Worm (Caenorhabditis elegans) whole organism, early embryonic: ENCODE measurements around the gene igeg-2.

Experiments
- B0310.2 ChIP-seq: sonication (generic microtip); optimal IDR thresholded peaks from 2 replicates; lab custom pipeline; 2016; ENCODE audit warnings: mild to moderate bottlenecking, missing genetic modification characterization, missing compliant biosample characterization
- aly-1 ChIP-seq: sonication (generic microtip); optimal IDR thresholded peaks from 2 replicates; lab custom pipeline; 2016; ENCODE audit warnings: missing genetic modification characterization, missing compliant biosample characterization
- ama-1 ChIP-seq: fragments of 150-350 bp; optimal IDR thresholded peaks from 2 replicates; lab custom pipeline; 2014
- ceh-13 ChIP-seq: fragments of 200-800 bp; sonication (Bioruptor generic); optimal IDR thresholded peaks from 2 replicates; lab custom pipeline; 2018; ENCODE audit warnings: mild to moderate bottlenecking, missing genetic modification characterization, missing compliant biosample characterization
- ceh-36 ChIP-seq: sonication (generic microtip); optimal IDR thresholded peaks from 2 replicates; lab custom pipeline; 2016; ENCODE audit warnings: missing genetic modification characterization, inconsistent platforms, missing compliant biosample characterization
- ets-7 ChIP-seq: sonication (generic microtip); optimal IDR thresholded peaks from 2 replicates; lab custom pipeline; 2016; ENCODE audit warnings: missing genotype, missing genetic modification characterization, missing compliant biosample characterization
- flt-1 ChIP-seq: fragments of 200-800 bp; sonication (Bioruptor generic); IDR thresholded peaks from 2 replicates; pipeline ENCODE4 v1.3.6; 2022; ENCODE audit warnings: missing genetic modification characterization, missing compliant biosample characterization
- hmg-4 ChIP-seq: fragments of 200-800 bp; sonication (Bioruptor generic); optimal IDR thresholded peaks from 2 replicates; lab custom pipeline; 2018; ENCODE audit warnings: mild to moderate bottlenecking, missing genetic modification characterization, missing compliant biosample characterization
- hnd-1 ChIP-seq: sonication (generic microtip); optimal IDR thresholded peaks from 2 replicates; lab custom pipeline; 2016; ENCODE audit warnings: missing genetic modification characterization, missing compliant biosample characterization
- pes-1 ChIP-seq: fragments of 200-800 bp; sonication (Bioruptor generic); IDR thresholded peaks from 2 replicates; pipeline ENCODE4 v1.3.6; 2022; ENCODE audit warnings: missing genetic modification reagents, missing genetic modification characterization, missing compliant biosample characterization
- scrt-1 ChIP-seq: fragments of 200-800 bp; sonication (Bioruptor generic); IDR thresholded peaks from 2 replicates; pipeline ENCODE4 v1.3.6; 2022; ENCODE audit warnings: missing genetic modification characterization, missing compliant biosample characterization
- sea-1 ChIP-seq: fragments of 200-800 bp; sonication (Bioruptor generic); conservative IDR thresholded peaks from 2 replicates; pipeline ENCODE4 v1.3.6; 2022; ENCODE audit warnings: missing genetic modification characterization, missing compliant biosample characterization
- tbx-11 ChIP-seq: fragments of 200-800 bp; sonication (Bioruptor generic); IDR thresholded peaks from 2 replicates; pipeline ENCODE4 v1.3.6; 2022; ENCODE audit warnings: missing genetic modification characterization, missing compliant biosample characterization
- tra-4 ChIP-seq: sonication (generic microtip); optimal IDR thresholded peaks from 2 replicates; lab custom pipeline; 2017; ENCODE audit warnings: missing genetic modification characterization, missing compliant biosample characterization

- no peak for TF ChIP-seq ceh-13 (GFP tag; lab: Kevin White, UChicago)
- TF ChIP-seq ceh-36 (tag; lab: Kevin White, UChicago): no peak
- no peak for TF ChIP-seq hnd-1 (tag; lab: Kevin White, UChicago)
- TF ChIP-seq aly-1: no peak
- TF ChIP-seq scrt-1 (GFP tag; lab: Robert Waterston, UW): no peak
- no peak for TF ChIP-seq flt-1 (GFP tag; lab: Robert Waterston, UW)
- no peak for TF ChIP-seq pes-1
- TF ChIP-seq hmg-4 (GFP tag; lab: Kevin White, UChicago): no peak
- TF ChIP-seq tbx-11 (GFP tag; lab: Robert Waterston, UW): no peak
- TF ChIP-seq sea-1 (GFP tag; lab: Robert Waterston, UW): no peak
- no peak for TF ChIP-seq ets-7 (tag; lab: Kevin White, UChicago)
- no peak for TF ChIP-seq tra-4 (tag; lab: Kevin White, UChicago)
- no peak for TF ChIP-seq ama-1 (lab: Kevin White, UChicago)
- no peak for TF ChIP-seq B0310.2
These were observed 33.0 kb upstream of the igeg-2 start for ce11 chrX:11479321-11479863.
